Worm (Caenorhabditis elegans) whole organism, L1 larva: ENCODE measurements around the gene map-1.

Experiments used
- C04F5.9 ChIP-seq: sonication (generic microtip); optimal IDR thresholded peaks from 2 replicates; lab custom pipeline; 2016; ENCODE audit warnings: missing genetic modification characterization, missing compliant biosample characterization
- Y116A8C.19 ChIP-seq: sonication (generic microtip); optimal IDR thresholded peaks from 2 replicates; lab custom pipeline; 2016; ENCODE audit warnings: missing compliant biosample characterization, missing genetic modification characterization, borderline replicate concordance
- aha-1 ChIP-seq: fragments of 150-350 bp; optimal IDR thresholded peaks from 2 replicates; lab custom pipeline; 2014; ENCODE audit warnings: missing biosample characterization, missing genetic modification characterization
- alr-1 ChIP-seq: fragments of 200-800 bp; sonication (Bioruptor generic); optimal IDR thresholded peaks from 2 replicates; lab custom pipeline; 2018; ENCODE audit warnings: borderline replicate concordance, mild to moderate bottlenecking, missing genetic modification characterization, missing compliant biosample characterization
- ama-1 ChIP-seq: fragments of 150-350 bp; optimal IDR thresholded peaks from 2 replicates; lab custom pipeline; 2014
- blmp-1 ChIP-seq: fragments of 150-350 bp; optimal IDR thresholded peaks from 2 replicates; lab custom pipeline; 2014; ENCODE audit warnings: missing biosample characterization, missing genetic modification characterization
- ceh-63 ChIP-seq: fragments of 200-800 bp; sonication (Bioruptor generic); optimal IDR thresholded peaks from 2 replicates; lab custom pipeline; 2018; ENCODE audit warnings: mild to moderate bottlenecking, missing genetic modification characterization, missing compliant biosample characterization
- dpl-1 ChIP-seq, 3 experiments: fragments of 150-350 bp in 2 of 3; sonication (generic microtip) in 1 of 3; optimal IDR thresholded peaks; 2 replicates each; lab custom pipeline; 2014 to 2017; ENCODE audit warnings: missing biosample characterization in 3 of 3, missing genetic modification characterization in 3 of 3, missing genetic modification reagents in 3 of 3
- efl-1 ChIP-seq, 4 experiments: fragments of 150-350 bp; optimal IDR thresholded peaks in 3 of 4; peaks in 1 of 4; 1 replicate in 1 of 4; 2 replicates in 3 of 4; lab custom pipeline; 2014; ENCODE audit warnings: missing biosample characterization in 2 of 4, missing genetic modification characterization in 2 of 4, missing genetic modification reagents in 2 of 4
- efl-3 ChIP-seq: fragments of 200-800 bp; sonication (Bioruptor generic); optimal IDR thresholded peaks from 2 replicates; lab custom pipeline; 2018; ENCODE audit warnings: mild to moderate bottlenecking, missing genetic modification characterization, missing compliant biosample characterization
- egl-13 ChIP-seq: sonication (generic microtip); optimal IDR thresholded peaks from 2 replicates; lab custom pipeline; 2016; ENCODE audit warnings: missing genotype, missing genetic modification reagents, missing genetic modification characterization, missing compliant biosample characterization
- egl-27 ChIP-seq, 2 experiments: fragments of 150-350 bp in 1 of 2; sonication (generic microtip); optimal IDR thresholded peaks; 3 replicates each; lab custom pipeline; 2017 to 2018; ENCODE audit warnings: missing biosample characterization in 2 of 2, missing genetic modification characterization in 2 of 2, missing genetic modification reagents in 2 of 2
- elt-2 ChIP-seq: sonication (generic microtip); optimal IDR thresholded peaks from 2 replicates; lab custom pipeline; 2016; ENCODE audit warnings: missing genetic modification characterization, mild to moderate bottlenecking, inconsistent platforms, missing compliant biosample characterization, missing genetic modification reagents
- elt-3 ChIP-seq, 6 experiments: fragments of 150-350 bp in 1 of 6; sonication (generic microtip); optimal IDR thresholded peaks; 2 replicates each; lab custom pipeline; 2017 to 2018; ENCODE audit warnings: missing biosample characterization in 6 of 6, missing genetic modification characterization in 6 of 6, inconsistent platforms in 1 of 6
- fkh-10 ChIP-seq: sonication (generic microtip); optimal IDR thresholded peaks from 2 replicates; lab custom pipeline; 2017; ENCODE audit warnings: missing biosample characterization, missing genetic modification reagents, missing genetic modification characterization
- fkh-8 ChIP-seq: sonication (generic microtip); optimal IDR thresholded peaks from 2 replicates; lab custom pipeline; 2016; ENCODE audit warnings: mild to moderate bottlenecking, missing genetic modification characterization, missing compliant biosample characterization
- fos-1 ChIP-seq: fragments of 150-350 bp; optimal IDR thresholded peaks from 2 replicates; lab custom pipeline; 2014; ENCODE audit warnings: missing biosample characterization, missing genetic modification characterization
- grh-1 ChIP-seq: fragments of 200-800 bp; sonication (Bioruptor generic); IDR thresholded peaks from 2 replicates; pipeline ENCODE4 v1.3.6; 2022; ENCODE audit warnings: missing genetic modification reagents, missing genetic modification characterization, missing compliant biosample characterization
- irx-1 ChIP-seq: sonication (generic microtip); optimal IDR thresholded peaks from 2 replicates; lab custom pipeline; 2016; ENCODE audit warnings: missing genetic modification characterization, missing compliant biosample characterization
- jun-1 ChIP-seq: fragments of 150-350 bp; optimal IDR thresholded peaks from 2 replicates; lab custom pipeline; 2014; ENCODE audit warnings: missing biosample characterization, missing genetic modification reagents, missing genetic modification characterization
- lin-13 ChIP-seq: fragments of 150-350 bp; optimal IDR thresholded peaks from 2 replicates; lab custom pipeline; 2014; ENCODE audit warnings: missing biosample characterization, missing genetic modification reagents, missing genetic modification characterization
- lin-15B ChIP-seq: fragments of 150-350 bp; sonication (generic microtip); optimal IDR thresholded peaks from 3 replicates; lab custom pipeline; 2014; ENCODE audit warnings: missing biosample characterization, missing genetic modification characterization
- lin-35 ChIP-seq, 2 experiments: fragments of 150-350 bp; optimal IDR thresholded peaks; 2 replicates each; lab custom pipeline; 2014; ENCODE audit warnings: missing biosample characterization in 2 of 2, missing genetic modification characterization in 2 of 2, missing genetic modification reagents in 2 of 2
- lin-39 ChIP-seq: fragments of 150-350 bp; optimal IDR thresholded peaks from 2 replicates; lab custom pipeline; 2014; ENCODE audit warnings: missing biosample characterization, missing genetic modification reagents, missing genetic modification characterization
- lir-3 ChIP-seq: sonication (generic microtip); optimal IDR thresholded peaks from 2 replicates; lab custom pipeline; 2016; ENCODE audit warnings: mild to moderate bottlenecking, missing genetic modification characterization, moderate library complexity, missing compliant biosample characterization; ENCODE audit not compliant: poor library complexity
- lsy-2 ChIP-seq, 2 experiments: fragments of 150-350 bp; optimal IDR thresholded peaks; 2 replicates each; lab custom pipeline; 2014; ENCODE audit warnings: missing biosample characterization in 2 of 2, missing genetic modification characterization in 2 of 2
- mef-2 ChIP-seq: fragments of 150-350 bp; optimal IDR thresholded peaks from 2 replicates; lab custom pipeline; 2014; ENCODE audit warnings: missing biosample characterization, missing genetic modification characterization
- mep-1 ChIP-seq: fragments of 150-350 bp; optimal IDR thresholded peaks from 2 replicates; lab custom pipeline; 2014; ENCODE audit warnings: missing biosample characterization, missing genetic modification characterization
- nhr-11 ChIP-seq: fragments of 150-350 bp; optimal IDR thresholded peaks from 2 replicates; lab custom pipeline; 2014; ENCODE audit warnings: missing biosample characterization, missing genetic modification characterization
- nhr-12 ChIP-seq: sonication (generic microtip); optimal IDR thresholded peaks from 2 replicates; lab custom pipeline; 2017; ENCODE audit warnings: missing biosample characterization, missing genetic modification characterization
- nhr-19 ChIP-seq: fragments of 200-800 bp; sonication (Bioruptor generic); conservative IDR thresholded peaks from 2 replicates; pipeline ENCODE4 v1.3.6; 2022; ENCODE audit warnings: missing genetic modification characterization, missing compliant biosample characterization
- nhr-20 ChIP-seq: sonication (generic microtip); optimal IDR thresholded peaks from 2 replicates; lab custom pipeline; 2016; ENCODE audit warnings: mild to moderate bottlenecking, missing genetic modification characterization, missing compliant biosample characterization
- nhr-47 ChIP-seq: sonication (generic microtip); optimal IDR thresholded peaks from 2 replicates; lab custom pipeline; 2016; ENCODE audit warnings: mild to moderate bottlenecking, missing genetic modification characterization, moderate library complexity, missing compliant biosample characterization
- nhr-71 ChIP-seq: sonication (generic microtip); optimal IDR thresholded peaks from 2 replicates; lab custom pipeline; 2016; ENCODE audit warnings: mild to moderate bottlenecking, missing genetic modification characterization, moderate library complexity, missing compliant biosample characterization
- nhr-76 ChIP-seq: sonication (generic microtip); optimal IDR thresholded peaks from 2 replicates; lab custom pipeline; 2017; ENCODE audit warnings: missing biosample characterization, missing genetic modification characterization
- nhr-85 ChIP-seq: sonication (generic microtip); peaks from one replicate; lab custom pipeline; 2016; ENCODE audit warnings: missing genetic modification characterization, inconsistent platforms, missing compliant biosample characterization
- nhr-90 ChIP-seq: sonication (generic microtip); optimal IDR thresholded peaks from 2 replicates; lab custom pipeline; 2016; ENCODE audit warnings: mild to moderate bottlenecking, missing genetic modification characterization, missing compliant biosample characterization; ENCODE audit not compliant: poor library complexity
- pax-3 ChIP-seq: fragments of 200-800 bp; sonication (Bioruptor generic); optimal IDR thresholded peaks from 2 replicates; lab custom pipeline; 2018; ENCODE audit warnings: mild to moderate bottlenecking, missing genetic modification characterization, moderate library complexity, missing compliant biosample characterization
- pqm-1 ChIP-seq: sonication (generic microtip); optimal IDR thresholded peaks from 3 replicates; lab custom pipeline; 2017; ENCODE audit warnings: missing biosample characterization, missing genetic modification characterization
- rnt-1 ChIP-seq: sonication (generic microtip); optimal IDR thresholded peaks from 2 replicates; lab custom pipeline; 2016; ENCODE audit warnings: mild to moderate bottlenecking, missing genetic modification characterization, moderate library complexity, missing compliant biosample characterization
- swsn-7 ChIP-seq: sonication (generic microtip); optimal IDR thresholded peaks from 2 replicates; lab custom pipeline; 2016; ENCODE audit warnings: missing genetic modification characterization, missing compliant biosample characterization
- tbx-2 ChIP-seq: sonication (generic microtip); optimal IDR thresholded peaks from 2 replicates; lab custom pipeline; 2016; ENCODE audit warnings: missing genetic modification characterization, missing compliant biosample characterization
- tlp-1 ChIP-seq: fragments of 150-350 bp; optimal IDR thresholded peaks from 2 replicates; lab custom pipeline; 2014; ENCODE audit warnings: missing biosample characterization, missing genetic modification characterization
- unc-130 ChIP-seq: fragments of 150-350 bp; optimal IDR thresholded peaks from 2 replicates; lab custom pipeline; 2017; ENCODE audit warnings: missing biosample characterization, missing genetic modification characterization, inconsistent platforms
- unc-62 ChIP-seq: fragments of 150-350 bp; optimal IDR thresholded peaks from 2 replicates; lab custom pipeline; 2014; ENCODE audit warnings: missing biosample characterization, missing genetic modification reagents, missing genetic modification characterization
- unc-86 ChIP-seq: sonication (generic microtip); optimal IDR thresholded peaks from 2 replicates; lab custom pipeline; 2016; ENCODE audit warnings: missing genetic modification characterization, missing compliant biosample characterization
- vab-15 ChIP-seq: sonication (generic microtip); optimal IDR thresholded peaks from 2 replicates; lab custom pipeline; 2017; ENCODE audit warnings: missing genotype, mild to moderate bottlenecking, missing genetic modification characterization, missing compliant biosample characterization
- xbp-1 ChIP-seq: sonication (generic microtip); optimal IDR thresholded peaks from 2 replicates; lab custom pipeline; 2016; ENCODE audit warnings: missing genetic modification characterization, missing compliant biosample characterization
- ztf-11 ChIP-seq, 2 experiments: sonication (generic microtip); optimal IDR thresholded peaks; 2 replicates each; lab custom pipeline; 2016 to 2017; ENCODE audit warnings: missing genetic modification characterization in 2 of 2, missing biosample characterization in 1 of 2, missing compliant biosample characterization in 1 of 2

Gene map-1

ce11 chrIV:3654214-3654613, 32.5 kb downstream of the map-1 start (continued):
- TF ChIP-seq egl-13 (tag; lab: Kevin White, UChicago) (no peak), ztf-11 (tag; optimal IDR thresholded peaks at IDR 0.05; lab: Kevin White, UChicago) (no peak), lin-35 (GFP tag; optimal IDR thresholded peaks at IDR 0.05; lab: Kevin White, UChicago) (peak in 1 of 2 experiments; percentile 45), mef-2 (tag; lab: Kevin White, UChicago) (peak; percentile 16), alr-1 (tag; lab: Kevin White, UChicago) (no peak), swsn-7 (tag; lab: Kevin White, UChicago) (peak; percentile 68), pax-3 (peak; percentile 15), lin-39 (tag; lab: Kevin White, UChicago) (peak; percentile 3), elt-3 (tag; optimal IDR thresholded peaks at IDR 0.05; lab: Kevin White, UChicago) (peak in 2 of 6 experiments; percentile 24 to 25), unc-62 (GFP tag; lab: Kevin White, UChicago) (no peak)
- TF ChIP-seq, all 84 proteins: peak for 38

ce11 chrIV:3653420-3653823, 33.2 kb downstream of the map-1 start:
- TF ChIP-seq nhr-12 (tag; lab: Kevin White, UChicago) (no peak), fkh-8 (tag; lab: Kevin White, UChicago) (no peak), blmp-1 (tag; lab: Kevin White, UChicago) (peak; percentile 88), swsn-7 (tag; lab: Kevin White, UChicago) (peak; percentile 28), aha-1 (no peak), unc-130 (peak; percentile 79), tlp-1 (tag; lab: Kevin White, UChicago) (no peak), grh-1 (GFP tag; lab: Robert Waterston, UW) (peak; percentile 71), nhr-76 (tag; lab: Kevin White, UChicago) (no peak), egl-27 (tag; optimal IDR thresholded peaks at IDR 0.05; lab: Kevin White, UChicago) (no peak), xbp-1 (peak; percentile 14), alr-1 (tag; lab: Kevin White, UChicago) (no peak), ceh-63 (GFP tag; lab: Kevin White, UChicago) (no peak), C04F5.9 (tag; lab: Kevin White, UChicago) (no peak), lin-35 (GFP tag; optimal IDR thresholded peaks at IDR 0.05; lab: Kevin White, UChicago) (peak; percentile 7 to 77), lin-15B (tag; lab: Kevin White, UChicago) (no peak), lsy-2 (tag; optimal IDR thresholded peaks at IDR 0.05; lab: Kevin White, UChicago) (peak; percentile 65 to 94), Y116A8C.19 (tag; lab: Kevin White, UChicago) (no peak), tbx-2 (tag; lab: Kevin White, UChicago) (peak; percentile 81), nhr-85 (tag; lab: Kevin White, UChicago) (peak; percentile 99), nhr-90 (peak; percentile 92), efl-3 (GFP tag; lab: Kevin White, UChicago) (no peak), elt-2 (tag; lab: Kevin White, UChicago) (peak; percentile 78), fkh-10 (GFP tag; lab: Kevin White, UChicago) (no peak), mef-2 (tag; lab: Kevin White, UChicago) (no peak), dpl-1 (GFP tag; optimal IDR thresholded peaks at IDR 0.05; lab: Kevin White, UChicago) (peak in 1 of 3 experiments; percentile 25), nhr-20 (peak; percentile 91), nhr-19 (GFP tag; lab: Robert Waterston, UW) (peak; percentile 95), nhr-71 (tag; lab: Kevin White, UChicago) (peak; percentile 91), mep-1 (tag; lab: Kevin White, UChicago) (peak; percentile 33), ama-1 (lab: Kevin White, UChicago) (peak; percentile 47), efl-1 (optimal IDR thresholded peaks at IDR 0.05; lab: Kevin White, UChicago) (peak; percentile 67 to 79), efl-1 (GFP tag; optimal IDR thresholded peaks at IDR 0.05 in 1 of 2; lab: Kevin White, UChicago) (peak in 1 of 2 experiments; percentile 84), pqm-1 (tag; lab: Kevin White, UChicago) (no peak), lir-3 (tag; lab: Kevin White, UChicago) (no peak), nhr-11 (tag; lab: Kevin White, UChicago) (no peak), elt-3 (tag; optimal IDR thresholded peaks at IDR 0.05; lab: Kevin White, UChicago) (peak in 5 of 6 experiments; percentile 46 to 94 (median 85)), unc-86 (no peak), lin-13 (GFP tag; lab: Kevin White, UChicago) (peak; percentile 7), rnt-1 (peak; percentile 54), fos-1 (tag; lab: Kevin White, UChicago) (no peak), nhr-47 (peak; percentile 68), irx-1 (tag; lab: Kevin White, UChicago) (peak; percentile 50), vab-15 (tag; lab: Kevin White, UChicago) (peak; percentile 63), jun-1 (tag; lab: Kevin White, UChicago) (peak; percentile 3)
